Fruit fly (Drosophila melanogaster): ENCODE results near the gene sds22.

sds22 gene

dm6 chr3R:17400675-17401118 is 9.3 kb downstream of the sds22 start (continued):
- TF ChIP-seq gro (GFP tag; optimal IDR thresholded peaks at IDR 0.05), result no peak
- no peak for TF ChIP-seq gfzf (GFP tag; optimal IDR thresholded peaks at IDR 0.05)
- no peak for TF ChIP-seq ewg (GFP tag; optimal IDR thresholded peaks at IDR 0.05)
- TF ChIP-seq CG10147 (GFP tag; optimal IDR thresholded peaks at IDR 0.05), result peak; percentile 49
- TF ChIP-seq CG15696 (tag; optimal IDR thresholded peaks at IDR 0.05), result peak; percentile 74
- TF ChIP-seq Rfx (GFP tag; IDR thresholded peaks at IDR 0.05), result peak; percentile 52; the same call in 1 of the 2 replicates
- TF ChIP-seq oc (tag; optimal IDR thresholded peaks at IDR 0.05), result no peak
- peak; percentile 48 for TF ChIP-seq CG10654 (GFP tag; optimal IDR thresholded peaks at IDR 0.05)
- no peak for TF ChIP-seq zfh2 (GFP tag; optimal IDR thresholded peaks at IDR 0.05)
- no peak for TF ChIP-seq Atf6 (GFP tag; IDR thresholded peaks at IDR 0.05)
- no peak for TF ChIP-seq prd (optimal IDR thresholded peaks at IDR 0.05)
- TF ChIP-seq prd (GFP tag; IDR thresholded peaks at IDR 0.05), result peak; percentile 18; the same call in 1 of the 3 replicates
- no peak for TF ChIP-seq abd-A (tag; optimal IDR thresholded peaks at IDR 0.05)
- TF ChIP-seq bcd (GFP tag; optimal IDR thresholded peaks at IDR 0.05), result peak; percentile 45
- no peak for TF ChIP-seq CG32767 (GFP tag; IDR thresholded peaks at IDR 0.05)
- peak; percentile 61 for TF ChIP-seq CG17359 (tag; optimal IDR thresholded peaks at IDR 0.05)
- TF ChIP-seq yki (optimal IDR thresholded peaks at IDR 0.05), result no peak
- no peak for TF ChIP-seq lilli (GFP tag; optimal IDR thresholded peaks at IDR 0.05)
- peak; percentile 8 for TF ChIP-seq gcm (GFP tag; optimal IDR thresholded peaks at IDR 0.05)
- TF ChIP-seq Jarid2 (GFP tag; optimal IDR thresholded peaks at IDR 0.05), result no peak
- TF ChIP-seq nerfin-1 (tag; optimal IDR thresholded peaks at IDR 0.05), result peak; percentile 49
- no peak for TF ChIP-seq GATAe (GFP tag; conservative IDR thresholded peaks at IDR 0.05)
- no peak for TF ChIP-seq Hr78 (GFP tag; optimal IDR thresholded peaks at IDR 0.05)
- TF ChIP-seq CG10366 (GFP tag; IDR thresholded peaks at IDR 0.05), result no peak
- peak; percentile 17 for TF ChIP-seq Max (GFP tag; optimal IDR thresholded peaks at IDR 0.05)
- TF ChIP-seq danr (GFP tag; IDR thresholded peaks at IDR 0.05), result peak; percentile 48; the same call in 1 of the 2 replicates
- TF ChIP-seq Fer1 (GFP tag; optimal IDR thresholded peaks at IDR 0.05), result peak; percentile 54
- no peak for TF ChIP-seq Sin3A (optimal IDR thresholded peaks at IDR 0.05)
- TF ChIP-seq Myb (GFP tag; optimal IDR thresholded peaks at IDR 0.05), result no peak
- TF ChIP-seq Dref (GFP tag; IDR thresholded peaks at IDR 0.05), result no peak
- no peak for TF ChIP-seq Taf1 (GFP tag; IDR thresholded peaks at IDR 0.05)
- TF ChIP-seq CG8944 (GFP tag; optimal IDR thresholded peaks at IDR 0.05), result peak; percentile 30
- TF ChIP-seq CG5180 (GFP tag; optimal IDR thresholded peaks at IDR 0.05), result peak; percentile 22
- TF ChIP-seq CG2678 (tag; optimal IDR thresholded peaks at IDR 0.05), result peak; percentile 49
- peak; percentile 60 for TF ChIP-seq Drgx (GFP tag; IDR thresholded peaks at IDR 0.05)
- TF ChIP-seq gce (GFP tag; IDR thresholded peaks at IDR 0.05), result no peak
- no peak for TF ChIP-seq schlank (tag; optimal IDR thresholded peaks at IDR 0.05)
- TF ChIP-seq run (tag; optimal IDR thresholded peaks at IDR 0.05), result no peak
- TF ChIP-seq CG17568 (GFP tag; optimal IDR thresholded peaks at IDR 0.05), result no peak
- no peak for TF ChIP-seq CG6654 (GFP tag; optimal IDR thresholded peaks at IDR 0.05)
- TF ChIP-seq CG1024 (GFP tag; IDR thresholded peaks at IDR 0.05), result 0 out of 2 replicates have a peak, but pooled peaks have one; percentile 17
- TF ChIP-seq CG6813 (GFP tag; optimal IDR thresholded peaks at IDR 0.05), result no peak
- no peak for TF ChIP-seq hth (optimal IDR thresholded peaks at IDR 0.05)
- TF ChIP-seq tap (tag; optimal IDR thresholded peaks at IDR 0.05), result peak; percentile 17
- TF ChIP-seq dysf (GFP tag; IDR thresholded peaks at IDR 0.05), result peak; percentile 55; the same call in 2 of the 3 replicates
- TF ChIP-seq trem (tag; optimal IDR thresholded peaks at IDR 0.05), result peak; percentile 30
- no peak for TF ChIP-seq Kr (GFP tag; optimal IDR thresholded peaks at IDR 0.05)
- TF ChIP-seq CG15601 (tag; optimal IDR thresholded peaks at IDR 0.05), result no peak
- TF ChIP-seq CG2712 (tag; optimal IDR thresholded peaks at IDR 0.05), result peak; percentile 43
- TF ChIP-seq Fer2 (tag; optimal IDR thresholded peaks at IDR 0.05), result no peak
- no peak for TF ChIP-seq fd64A (GFP tag; optimal IDR thresholded peaks at IDR 0.05)
- TF ChIP-seq CG1233 (GFP tag; optimal IDR thresholded peaks at IDR 0.05), result peak; percentile 59

Measured in whole organism, embryonic.